Worm (Caenorhabditis elegans) whole organism, L4 larva: Measurements from ENCODE around the gene ZK813.1.

Source experiments
- Y48G9A.11 ChIP-seq: fragments of 200-800 bp; sonication (Bioruptor generic); IDR thresholded peaks from 2 replicates; pipeline ENCODE4 v1.3.6; 2022; ENCODE audit warnings: missing genetic modification reagents, missing genetic modification characterization, missing compliant biosample characterization
- ama-1 ChIP-seq: fragments of 150-350 bp; optimal IDR thresholded peaks from 2 replicates; lab custom pipeline; 2014; ENCODE audit warnings: inconsistent platforms, mixed read lengths
- ceh-82 ChIP-seq: sonication (generic microtip); optimal IDR thresholded peaks from 2 replicates; lab custom pipeline; 2017; ENCODE audit warnings: missing biosample characterization, missing genetic modification characterization
- ces-1 ChIP-seq: fragments of 150-350 bp; sonication (generic microtip); optimal IDR thresholded peaks from 4 replicates; lab custom pipeline; 2014; ENCODE audit warnings: missing biosample characterization, missing genetic modification reagents, missing genetic modification characterization
- fkh-10 ChIP-seq: fragments of 150-350 bp; optimal IDR thresholded peaks from 2 replicates; lab custom pipeline; 2014; ENCODE audit warnings: missing biosample characterization, missing genetic modification reagents, missing genetic modification characterization
- lin-15B ChIP-seq: fragments of 150-350 bp; sonication (generic microtip); optimal IDR thresholded peaks from 3 replicates; lab custom pipeline; 2014; ENCODE audit warnings: missing biosample characterization, missing genetic modification characterization
- nhr-11 ChIP-seq: fragments of 150-350 bp; optimal IDR thresholded peaks from 2 replicates; lab custom pipeline; 2014; ENCODE audit warnings: missing biosample characterization, missing genetic modification characterization
- nhr-237 ChIP-seq: sonication (generic microtip); optimal IDR thresholded peaks from 2 replicates; lab custom pipeline; 2017; ENCODE audit warnings: missing biosample characterization, missing genetic modification characterization
- nhr-28 ChIP-seq: fragments of 150-350 bp; optimal IDR thresholded peaks from 2 replicates; lab custom pipeline; 2014; ENCODE audit warnings: missing biosample characterization, missing genetic modification characterization
- sdz-12 ChIP-seq: fragments of 200-800 bp; sonication (Bioruptor generic); optimal IDR thresholded peaks from 2 replicates; lab custom pipeline; 2018; ENCODE audit warnings: mild to moderate bottlenecking, missing genetic modification characterization, missing compliant biosample characterization
- zag-1 ChIP-seq: fragments of 150-350 bp; optimal IDR thresholded peaks from 2 replicates; lab custom pipeline; 2014; ENCODE audit warnings: missing biosample characterization, missing genetic modification characterization

- TF ChIP-seq lin-15B (tag; lab: Kevin White, UChicago) (no peak), ces-1 (no peak), ama-1 (lab: Kevin White, UChicago) (no peak), ceh-82 (tag; lab: Kevin White, UChicago) (no peak), Y48G9A.11 (no peak), fkh-10 (GFP tag; lab: Kevin White, UChicago) (no peak), nhr-237 (tag; lab: Kevin White, UChicago) (no peak), nhr-11 (no peak), sdz-12 (GFP tag; lab: Kevin White, UChicago) (no peak), zag-1 (tag; lab: Kevin White, UChicago) (no peak), nhr-28 (no peak)
Observed at ce11 chrX:3467958-3468357, 21.8 kb downstream of the ZK813.1 start.
